Fruit fly (Drosophila melanogaster): ENCODE results near the gene Tango6.

Tango6 gene

DNA sequence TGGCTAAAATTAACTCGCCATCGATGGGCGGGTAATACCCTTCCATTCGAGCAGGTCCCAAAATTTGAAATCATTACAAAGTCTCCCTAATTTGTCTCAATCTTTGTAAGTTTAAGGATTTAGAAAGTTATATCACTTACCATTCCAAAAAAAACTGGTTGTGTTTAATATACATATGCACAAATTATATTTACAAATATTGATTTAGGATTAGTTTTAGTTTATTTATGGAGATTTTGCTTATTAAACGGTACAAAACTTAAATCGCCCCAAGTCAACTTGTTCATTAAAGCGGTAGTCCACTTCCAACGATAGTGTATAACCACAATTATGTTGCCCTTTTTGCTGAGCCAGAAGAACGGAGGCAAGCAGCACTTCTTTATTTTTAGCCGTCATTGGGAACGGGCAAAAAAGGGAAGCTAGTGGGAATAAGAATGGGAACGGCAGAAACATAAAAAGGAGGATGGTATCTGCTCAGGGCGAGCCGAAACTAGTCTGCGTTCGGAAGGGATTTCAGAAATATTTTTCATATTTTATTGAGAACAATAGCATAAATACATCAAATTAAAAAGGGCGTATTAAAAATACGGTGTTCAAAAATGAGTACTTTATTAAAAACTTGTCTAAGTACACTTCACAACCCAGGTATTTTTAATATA lies 20.6 kb upstream of the Tango6 start (continued):
- TF ChIP-seq HmgZ (tag; optimal IDR thresholded peaks at IDR 0.05) = peak; percentile 5
- no peak for TF ChIP-seq CG14965 (GFP tag; optimal IDR thresholded peaks at IDR 0.05; ENCODE audit: borderline replicate concordance)
- TF ChIP-seq CG17912 (GFP tag; optimal IDR thresholded peaks at IDR 0.05) = no peak
- peak; percentile 8 for TF ChIP-seq CG5245 (GFP tag; optimal IDR thresholded peaks at IDR 0.05)
- peak; percentile 3 for TF ChIP-seq CG3281 (GFP tag; optimal IDR thresholded peaks at IDR 0.05)
- no peak for TF ChIP-seq CG4282 (GFP tag; optimal IDR thresholded peaks at IDR 0.05)
- peak in 1 of 2 experiments; percentile 25 for TF ChIP-seq Hr78 (GFP tag; optimal IDR thresholded peaks at IDR 0.05)
- TF ChIP-seq aop (GFP tag; IDR thresholded peaks at IDR 0.05) = no peak
- no peak for TF ChIP-seq exex (tag; optimal IDR thresholded peaks at IDR 0.05)
- TF ChIP-seq CG10431 (GFP tag; optimal IDR thresholded peaks at IDR 0.05) = peak; percentile 66
- TF ChIP-seq CG1602 (GFP tag; optimal IDR thresholded peaks at IDR 0.05) = peak; percentile 57
- TF ChIP-seq Trl (optimal IDR thresholded peaks at IDR 0.05) = no peak
- no peak for TF ChIP-seq Trl (GFP tag; optimal IDR thresholded peaks at IDR 0.05)
- TF ChIP-seq Dip3 (GFP tag; optimal IDR thresholded peaks at IDR 0.05) = peak; percentile 3
- no peak for TF ChIP-seq CG8359 (GFP tag; optimal IDR thresholded peaks at IDR 0.05; ENCODE audit: borderline replicate concordance)
- no peak for TF ChIP-seq Mrtf (GFP tag; IDR thresholded peaks at IDR 0.05)
- TF ChIP-seq slp2 (GFP tag; optimal IDR thresholded peaks at IDR 0.05) = peak; percentile 55
- no peak for TF ChIP-seq CG43689 (GFP tag; IDR thresholded peaks at IDR 0.05)
- peak; percentile 56 for TF ChIP-seq Med (GFP tag)
- TF ChIP-seq yki (optimal IDR thresholded peaks at IDR 0.05) = no peak
- no peak for TF ChIP-seq shn (GFP tag; optimal IDR thresholded peaks at IDR 0.05)
- peak; percentile 24 to 77 for TF ChIP-seq dpn (GFP tag; optimal IDR thresholded peaks at IDR 0.05)
- peak; percentile 10 for TF ChIP-seq CG10147 (GFP tag; optimal IDR thresholded peaks at IDR 0.05)
- no peak for TF ChIP-seq CG8089 (GFP tag; optimal IDR thresholded peaks at IDR 0.05)
- peak; percentile 31 for TF ChIP-seq BtbVII (GFP tag; optimal IDR thresholded peaks at IDR 0.05)
- TF ChIP-seq ttk (GFP tag; IDR thresholded peaks at IDR 0.05) = no peak
- no peak for TF ChIP-seq schlank (tag; optimal IDR thresholded peaks at IDR 0.05)
- TF ChIP-seq chm (GFP tag; IDR thresholded peaks at IDR 0.05) = peak; percentile 53; the same call in 1 of the 2 replicates
- 0 out of 2 replicates have a peak, but pooled peaks have one; percentile 22 for TF ChIP-seq slbo (GFP tag; IDR thresholded peaks at IDR 0.05)
- TF ChIP-seq klu (GFP tag; IDR thresholded peaks at IDR 0.05) = no peak
- no peak for TF ChIP-seq Dad (GFP tag; optimal IDR thresholded peaks at IDR 0.05)
- TF ChIP-seq ara (GFP tag; IDR thresholded peaks at IDR 0.05) = peak; percentile 30; the same call in 1 of the 2 replicates
- peak; percentile 46 for TF ChIP-seq bcd (GFP tag; optimal IDR thresholded peaks at IDR 0.05)
- no peak for TF ChIP-seq Side (GFP tag; optimal IDR thresholded peaks at IDR 0.05)
- no peak for TF ChIP-seq Ravus (GFP tag; IDR thresholded peaks at IDR 0.05)
- no peak for TF ChIP-seq gro (GFP tag; optimal IDR thresholded peaks at IDR 0.05)
- TF ChIP-seq prd (optimal IDR thresholded peaks at IDR 0.05) = no peak
- peak; percentile 63; the same call in 2 of the 3 replicates for TF ChIP-seq prd (GFP tag; IDR thresholded peaks at IDR 0.05)
- TF ChIP-seq CG5180 (GFP tag; optimal IDR thresholded peaks at IDR 0.05) = no peak
- TF ChIP-seq Bgb (GFP tag; IDR thresholded peaks at IDR 0.05; ENCODE audit: partially characterized antibody) = no peak
- no peak for TF ChIP-seq CG16813 (GFP tag; IDR thresholded peaks at IDR 0.05; ENCODE audit: partially characterized antibody)
- peak; percentile 81 for TF ChIP-seq Blimp-1 (GFP tag; optimal IDR thresholded peaks at IDR 0.05)
- no peak for TF ChIP-seq CG9797 (GFP tag; optimal IDR thresholded peaks at IDR 0.05)
- peak; percentile 80 for TF ChIP-seq Ets65A (GFP tag)
- no peak for TF ChIP-seq pb (GFP tag; optimal IDR thresholded peaks at IDR 0.05)
- TF ChIP-seq ap (GFP tag; IDR thresholded peaks at IDR 0.05) = 0 out of 2 replicates have a peak, but pooled peaks have one; percentile 3
- TF ChIP-seq Six4 (GFP tag; optimal IDR thresholded peaks at IDR 0.05) = peak; percentile 64
- no peak for TF ChIP-seq bbx (GFP tag; IDR thresholded peaks at IDR 0.05; ENCODE audit: partially characterized antibody)
- peak; percentile 45 for TF ChIP-seq CG17802 (tag; optimal IDR thresholded peaks at IDR 0.05)
- TF ChIP-seq Hmx (GFP tag; optimal IDR thresholded peaks at IDR 0.05) = no peak
- no peak for TF ChIP-seq CG12744 (GFP tag; optimal IDR thresholded peaks at IDR 0.05)
